Worm (Caenorhabditis elegans) whole organism, L1 larva: ENCODE results near the gene sre-4.

Experiments used
- grh-1 ChIP-seq: fragments of 200-800 bp; sonication (Bioruptor generic); IDR thresholded peaks from 2 replicates; pipeline ENCODE4 v1.3.6; 2022; ENCODE audit warnings: missing genetic modification reagents, missing genetic modification characterization, missing compliant biosample characterization
- nhr-77 ChIP-seq: fragments of 150-350 bp; optimal IDR thresholded peaks from 2 replicates; lab custom pipeline; 2014; ENCODE audit warnings: missing biosample characterization, missing genetic modification characterization
- nhr-90 ChIP-seq: sonication (generic microtip); optimal IDR thresholded peaks from 2 replicates; lab custom pipeline; 2016; ENCODE audit warnings: mild to moderate bottlenecking, missing genetic modification characterization, missing compliant biosample characterization; ENCODE audit not compliant: poor library complexity
- zip-4 ChIP-seq: fragments of 200-800 bp; sonication (Bioruptor generic); optimal IDR thresholded peaks from 2 replicates; lab custom pipeline; 2018; ENCODE audit warnings: mild to moderate bottlenecking, missing genetic modification characterization, moderate library complexity, missing compliant biosample characterization

DNA sequence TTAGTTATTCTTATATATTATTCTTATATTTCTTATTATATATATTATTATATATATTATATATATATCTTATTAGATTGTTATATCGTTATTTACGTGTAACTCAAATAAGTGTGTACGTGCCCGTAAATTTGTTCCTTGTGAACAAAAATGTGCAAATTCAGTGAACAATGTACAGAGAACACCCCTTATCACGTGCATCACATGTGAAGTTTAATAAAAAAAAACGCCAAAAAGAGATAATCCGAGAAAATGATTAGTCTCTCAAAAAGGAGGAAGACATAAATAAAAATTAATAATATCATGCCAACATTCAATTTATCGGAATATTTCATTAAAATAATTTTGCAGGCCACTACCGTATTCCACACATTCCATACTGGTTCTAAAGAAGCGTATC is 15.1 kb upstream of the sre-4 start:
- TF ChIP-seq zip-4 = no peak
- TF ChIP-seq nhr-77 = no peak
- no peak for TF ChIP-seq nhr-90 (tag; lab: Kevin White, UChicago)
- no peak for TF ChIP-seq grh-1 (GFP tag; lab: Robert Waterston, UW)
